Fruit fly (Drosophila melanogaster) whole organism, prepupa: ENCODE data around the gene spn-B.
A peak's percentile ranks its signal among the peaks of the same experiment; 100 is the strongest.

Experiments used
- CG10631 ChIP-seq: fragments of 200-800 bp; sonication (Bioruptor generic); optimal IDR thresholded peaks from 2 replicates; lab custom pipeline; 2016; ENCODE audit warnings: missing biosample characterization, missing genetic modification characterization
- CG10669 ChIP-seq: fragments of 200-800 bp; sonication (Bioruptor generic); optimal IDR thresholded peaks from 3 replicates; lab custom pipeline; 2018; ENCODE audit warnings: missing biosample characterization, mild to moderate bottlenecking, missing genetic modification characterization, moderate library complexity
- CG11762 ChIP-seq: fragments of 200-800 bp; sonication (Bioruptor generic); optimal IDR thresholded peaks from 3 replicates; lab custom pipeline; 2016; ENCODE audit warnings: missing biosample characterization, missing genetic modification characterization; ENCODE audit not compliant: insufficient read depth
- CG11902 ChIP-seq: fragments of 200-800 bp; sonication (Bioruptor generic); optimal IDR thresholded peaks from 3 replicates; lab custom pipeline; 2016; ENCODE audit warnings: missing biosample characterization, missing genetic modification characterization
- CG15336 ChIP-seq: fragments of 200-800 bp; sonication (Bioruptor generic); IDR thresholded peaks from 2 replicates; pipeline ENCODE4 v1.3.6; 2022; ENCODE audit warnings: missing biosample characterization, missing genetic modification characterization
- CG1621 ChIP-seq: fragments of 200-800 bp; sonication (Bioruptor generic); optimal IDR thresholded peaks from 3 replicates; lab custom pipeline; 2018; ENCODE audit warnings: missing biosample characterization, mild to moderate bottlenecking, missing genetic modification characterization
- CG16779 ChIP-seq: fragments of 200-800 bp; sonication (Bioruptor generic); optimal IDR thresholded peaks from 3 replicates; lab custom pipeline; 2017; ENCODE audit warnings: missing biosample characterization, mild to moderate bottlenecking, missing genetic modification characterization
- CG3032 ChIP-seq: fragments of 200-800 bp; optimal IDR thresholded peaks from 2 replicates; lab custom pipeline; 2019; ENCODE audit warnings: missing biosample characterization, mild to moderate bottlenecking, missing genetic modification characterization, moderate library complexity
- CG31627 ChIP-seq: fragments of 200-800 bp; sonication (Bioruptor generic); optimal IDR thresholded peaks from 3 replicates; lab custom pipeline; 2016; ENCODE audit warnings: missing biosample characterization, missing genetic modification characterization
- CG32006 ChIP-seq: fragments of 200-800 bp; sonication (Bioruptor generic); optimal IDR thresholded peaks from 3 replicates; lab custom pipeline; 2017; ENCODE audit warnings: missing biosample characterization, mild to moderate bottlenecking, missing genetic modification characterization
- CG3919 ChIP-seq: fragments of 200-800 bp; sonication (Bioruptor generic); optimal IDR thresholded peaks from 3 replicates; lab custom pipeline; 2016; ENCODE audit warnings: missing biosample characterization, missing genetic modification characterization
- CG6163 ChIP-seq: fragments of 200-800 bp; sonication (Bioruptor generic); IDR thresholded peaks from 3 replicates; pipeline ENCODE4 v1.3.6; 2022; ENCODE audit warnings: missing biosample characterization, missing genetic modification characterization
- CG6808 ChIP-seq: fragments of 200-800 bp; sonication (Bioruptor generic); optimal IDR thresholded peaks from 3 replicates; lab custom pipeline; 2017; ENCODE audit warnings: missing biosample characterization, missing genetic modification characterization, mild to moderate bottlenecking, moderate library complexity, missing genetic modification reagents
- CG7368 ChIP-seq: fragments of 200-800 bp; sonication (Bioruptor generic); optimal IDR thresholded peaks from 3 replicates; lab custom pipeline; 2016; ENCODE audit warnings: missing biosample characterization, missing genetic modification characterization
- CG8119 ChIP-seq: fragments of 200-800 bp; sonication (Bioruptor generic); IDR thresholded peaks from 3 replicates; pipeline ENCODE4 v1.3.6; 2022; ENCODE audit warnings: missing biosample characterization, missing genetic modification characterization
- CG8319 ChIP-seq: fragments of 200-800 bp; sonication (Bioruptor generic); optimal IDR thresholded peaks from 3 replicates; lab custom pipeline; 2016; ENCODE audit warnings: missing biosample characterization, missing genetic modification characterization
- CG9139 ChIP-seq: fragments of 200-800 bp; sonication (Bioruptor generic); optimal IDR thresholded peaks from 3 replicates; lab custom pipeline; 2017; ENCODE audit warnings: missing biosample characterization, mild to moderate bottlenecking, missing genetic modification characterization
- Eip75B ChIP-seq: fragments of 200-800 bp; sonication (Bioruptor generic); optimal IDR thresholded peaks from 3 replicates; lab custom pipeline; 2016; ENCODE audit warnings: missing biosample characterization, missing genetic modification characterization
- Eip78C ChIP-seq: fragments of 200-800 bp; sonication (Bioruptor generic); peaks from one replicate; lab custom pipeline; 2016; ENCODE audit warnings: missing biosample characterization, missing genetic modification characterization
- Eip93F ChIP-seq: fragments of 200-800 bp; sonication (Bioruptor generic); optimal IDR thresholded peaks from 2 replicates; lab custom pipeline; 2016; ENCODE audit warnings: missing biosample characterization, mild to moderate bottlenecking, missing genetic modification characterization
- Ets96B ChIP-seq: fragments of 200-800 bp; optimal IDR thresholded peaks from 2 replicates; lab custom pipeline; 2019; ENCODE audit warnings: missing biosample characterization, mild to moderate bottlenecking, missing genetic modification characterization, moderate library complexity
- Gug ChIP-seq: fragments of 200-800 bp; sonication (Bioruptor generic); IDR thresholded peaks from 2 replicates; pipeline ENCODE4 v1.3.6; 2022; ENCODE audit warnings: missing biosample characterization, missing genetic modification characterization
- Hr38 ChIP-seq: sonication (Bioruptor generic); optimal IDR thresholded peaks from 2 replicates; lab custom pipeline; 2016; ENCODE audit warnings: missing biosample characterization, missing genetic modification characterization
- Hr39 ChIP-seq: fragments of 200-800 bp; sonication (Bioruptor generic); optimal IDR thresholded peaks from 2 replicates; lab custom pipeline; 2016; ENCODE audit warnings: missing biosample characterization, missing genetic modification characterization
- Lpt ChIP-seq: fragments of 200-800 bp; sonication (Bioruptor generic); optimal IDR thresholded peaks from 3 replicates; lab custom pipeline; 2016; ENCODE audit warnings: missing biosample characterization, missing genetic modification characterization
- Met ChIP-seq: fragments of 200-800 bp; sonication (Bioruptor generic); optimal IDR thresholded peaks from 3 replicates; lab custom pipeline; 2016; ENCODE audit warnings: missing biosample characterization, missing genetic modification characterization
- OdsH ChIP-seq: fragments of 200-800 bp; sonication (Bioruptor generic); optimal IDR thresholded peaks from 3 replicates; lab custom pipeline; 2016; ENCODE audit warnings: missing biosample characterization, missing genetic modification characterization
- Smox ChIP-seq: fragments of 200-800 bp; sonication (Bioruptor generic); optimal IDR thresholded peaks from 3 replicates; lab custom pipeline; 2016; ENCODE audit warnings: missing biosample characterization, missing genetic modification characterization
- Sox14 ChIP-seq: fragments of 200-800 bp; sonication (Bioruptor generic); optimal IDR thresholded peaks from 3 replicates; lab custom pipeline; 2016; ENCODE audit warnings: missing biosample characterization, missing genetic modification characterization
- Sox15 ChIP-seq: fragments of 200-800 bp; sonication (Bioruptor generic); optimal IDR thresholded peaks from 3 replicates; lab custom pipeline; 2016; ENCODE audit warnings: missing biosample characterization, missing genetic modification characterization
- achi ChIP-seq: fragments of 200-800 bp; sonication (Bioruptor generic); optimal IDR thresholded peaks from 3 replicates; lab custom pipeline; 2016; ENCODE audit warnings: missing biosample characterization, missing genetic modification characterization
- acj6 ChIP-seq: fragments of 200-800 bp; sonication (Bioruptor generic); optimal IDR thresholded peaks from 3 replicates; lab custom pipeline; 2016; ENCODE audit warnings: missing biosample characterization, missing genetic modification characterization
- cyc ChIP-seq: fragments of 200-800 bp; sonication (Bioruptor generic); optimal IDR thresholded peaks from 3 replicates; lab custom pipeline; 2016; ENCODE audit warnings: missing biosample characterization, missing genetic modification characterization
- dac ChIP-seq: fragments of 200-800 bp; sonication (Bioruptor generic); optimal IDR thresholded peaks from 2 replicates; lab custom pipeline; 2017; ENCODE audit warnings: missing biosample characterization, mild to moderate bottlenecking, missing genetic modification characterization
- eg ChIP-seq: fragments of 200-800 bp; sonication (Bioruptor generic); IDR thresholded peaks from 3 replicates; pipeline ENCODE4 v1.3.6; 2022; ENCODE audit warnings: missing biosample characterization, missing genetic modification characterization
- esn ChIP-seq: fragments of 200-800 bp; sonication (Bioruptor generic); optimal IDR thresholded peaks from 2 replicates; lab custom pipeline; 2016; ENCODE audit warnings: missing biosample characterization, mild to moderate bottlenecking, missing genetic modification characterization, moderate library complexity
- fd59A ChIP-seq: fragments of 200-800 bp; sonication (Bioruptor generic); optimal IDR thresholded peaks from 2 replicates; lab custom pipeline; 2017; ENCODE audit warnings: missing biosample characterization, mild to moderate bottlenecking, missing genetic modification characterization, missing genetic modification reagents
- fd85E ChIP-seq: fragments of 200-800 bp; sonication (Bioruptor generic); optimal IDR thresholded peaks from 3 replicates; lab custom pipeline; 2016; ENCODE audit warnings: missing biosample characterization, missing genetic modification characterization
- lz ChIP-seq: fragments of 200-800 bp; sonication (Bioruptor generic); optimal IDR thresholded peaks from 3 replicates; lab custom pipeline; 2016; ENCODE audit warnings: missing biosample characterization, missing genetic modification characterization
- net ChIP-seq: fragments of 200-800 bp; sonication (Bioruptor generic); optimal IDR thresholded peaks from 3 replicates; lab custom pipeline; 2016; ENCODE audit warnings: missing biosample characterization, missing genetic modification characterization
- pdm3 ChIP-seq: fragments of 200-800 bp; sonication (Bioruptor generic); optimal IDR thresholded peaks from 3 replicates; lab custom pipeline; 2016; ENCODE audit warnings: missing biosample characterization, missing genetic modification characterization
- salr ChIP-seq, 2 experiments: fragments of 200-800 bp; sonication (Bioruptor generic); optimal IDR thresholded peaks; 3 replicates each; lab custom pipeline; 2016 to 2018; ENCODE audit warnings: missing biosample characterization in 2 of 2, missing genetic modification characterization in 2 of 2, mild to moderate bottlenecking in 1 of 2
- spab ChIP-seq: fragments of 200-800 bp; sonication (Bioruptor generic); optimal IDR thresholded peaks from 2 replicates; lab custom pipeline; 2017; ENCODE audit warnings: missing biosample characterization, mild to moderate bottlenecking, missing genetic modification characterization, missing genetic modification reagents
- ss ChIP-seq, 2 experiments: fragments of 200-800 bp; sonication (Bioruptor generic); optimal IDR thresholded peaks; 2 replicates in 1 of 2; 3 replicates in 1 of 2; lab custom pipeline; 2017 to 2018; ENCODE audit warnings: mild to moderate bottlenecking in 2 of 2, missing biosample characterization in 2 of 2, missing genetic modification characterization in 2 of 2, moderate library complexity in 1 of 2
- svp ChIP-seq: fragments of 200-800 bp; sonication (Bioruptor generic); peaks from one replicate; lab custom pipeline; 2016; ENCODE audit warnings: missing biosample characterization, missing genetic modification characterization
- topi ChIP-seq: fragments of 200-800 bp; sonication (Bioruptor generic); optimal IDR thresholded peaks from 3 replicates; lab custom pipeline; 2016; ENCODE audit warnings: missing biosample characterization, missing genetic modification characterization

Gene spn-B

dm6 chr3R:14291431-14291830 is 36.4 kb upstream of the spn-B start (continued):
- TF ChIP-seq svp (GFP tag; lab: Kevin White, UChicago) (peak; percentile 95), Met (GFP tag; lab: Kevin White, UChicago) (peak; percentile 88), lz (GFP tag; lab: Kevin White, UChicago) (peak; percentile 77), CG7368 (GFP tag; lab: Kevin White, UChicago) (peak; percentile 75), Gug (peak; percentile 49), CG32006 (peak; percentile 91), CG15336 (GFP tag; lab: Robert Waterston, UW) (peak; percentile 93), Lpt (peak; percentile 72), salr (GFP tag; optimal IDR thresholded peaks at IDR 0.05; lab: Kevin White, UChicago) (peak; percentile 78 to 80), CG3032 (tag; lab: Kevin White, UChicago) (peak; percentile 87), CG31627 (GFP tag; lab: Kevin White, UChicago) (peak; percentile 69), Hr39 (peak; percentile 65), CG10631 (GFP tag; lab: Kevin White, UChicago) (peak; percentile 78), CG1621 (tag; lab: Kevin White, UChicago) (peak; percentile 76), CG8119 (GFP tag; lab: Robert Waterston, UW) (peak; percentile 92), achi (GFP tag; lab: Kevin White, UChicago) (peak; percentile 79), CG10669 (GFP tag; lab: Kevin White, UChicago) (peak; percentile 83), CG9139 (GFP tag; lab: Kevin White, UChicago) (peak; percentile 70), ss (GFP tag; optimal IDR thresholded peaks at IDR 0.05; lab: Kevin White, UChicago) (peak; percentile 74 to 80), esn (peak; percentile 89), pdm3 (GFP tag; lab: Kevin White, UChicago) (peak; percentile 74), topi (peak; percentile 78), CG6808 (GFP tag; lab: Kevin White, UChicago) (peak; percentile 90), Sox15 (GFP tag; lab: Kevin White, UChicago) (peak; percentile 48)

dm6 chr3R:14292307-14292711 is 35.5 kb upstream of the spn-B start:
- peak; percentile 67 for TF ChIP-seq Lpt
- TF ChIP-seq fd85E: peak; percentile 13
- peak; percentile 91 for TF ChIP-seq Eip78C (GFP tag; lab: Kevin White, UChicago)
- TF ChIP-seq CG31627 (GFP tag; lab: Kevin White, UChicago): peak; percentile 31
- peak; percentile 29 for TF ChIP-seq Eip75B (GFP tag; lab: Kevin White, UChicago)
- no peak for TF ChIP-seq CG6163 (GFP tag; lab: Robert Waterston, UW)
- peak; percentile 24 for TF ChIP-seq Sox15 (GFP tag; lab: Kevin White, UChicago)
- peak; percentile 38 for TF ChIP-seq fd59A (GFP tag; lab: Kevin White, UChicago)
- TF ChIP-seq Eip93F: no peak
- TF ChIP-seq CG7368 (GFP tag; lab: Kevin White, UChicago): no peak
- peak; percentile 57 for TF ChIP-seq CG10631 (GFP tag; lab: Kevin White, UChicago)
- TF ChIP-seq Gug: peak; percentile 22; the same call in 1 of the 2 replicates
- TF ChIP-seq CG11902: peak; percentile 35
- TF ChIP-seq esn: peak; percentile 67
- TF ChIP-seq CG8119 (GFP tag; lab: Robert Waterston, UW): peak; percentile 50; the same call in 1 of the 3 replicates
- TF ChIP-seq CG1621 (tag; lab: Kevin White, UChicago): no peak
- peak; percentile 59 for TF ChIP-seq achi (GFP tag; lab: Kevin White, UChicago)
- TF ChIP-seq salr (GFP tag; optimal IDR thresholded peaks at IDR 0.05; lab: Kevin White, UChicago): peak; percentile 2 to 86
- TF ChIP-seq CG3919: peak; percentile 67
- TF ChIP-seq Ets96B (tag; lab: Kevin White, UChicago): peak; percentile 24
- TF ChIP-seq Smox (GFP tag; lab: Kevin White, UChicago): peak; percentile 43
- TF ChIP-seq CG11762: peak; percentile 56
- peak; percentile 24 for TF ChIP-seq cyc (GFP tag; lab: Kevin White, UChicago)
- peak; percentile 49 for TF ChIP-seq net (GFP tag; lab: Kevin White, UChicago)
- peak; percentile 41 for TF ChIP-seq CG15336 (GFP tag; lab: Robert Waterston, UW)
- no peak for TF ChIP-seq CG16779 (tag; lab: Kevin White, UChicago)
- peak; percentile 49 for TF ChIP-seq CG10669 (GFP tag; lab: Kevin White, UChicago)
- TF ChIP-seq eg (GFP tag; lab: Robert Waterston, UW): 0 out of 3 replicates have a peak, but pooled peaks have one; percentile 35
- TF ChIP-seq ss (GFP tag; optimal IDR thresholded peaks at IDR 0.05; lab: Kevin White, UChicago): no peak
- peak; percentile 35 for TF ChIP-seq lz (GFP tag; lab: Kevin White, UChicago)
- TF ChIP-seq Hr38 (GFP tag; lab: Kevin White, UChicago): no peak
- peak; percentile 53 for TF ChIP-seq CG3032 (tag; lab: Kevin White, UChicago)
- peak; percentile 35 for TF ChIP-seq dac (GFP tag; lab: Kevin White, UChicago)
- TF ChIP-seq Sox14 (GFP tag; lab: Kevin White, UChicago): peak; percentile 49
- peak; percentile 69 for TF ChIP-seq svp (GFP tag; lab: Kevin White, UChicago)
- TF ChIP-seq topi: peak; percentile 58
- peak; percentile 45 for TF ChIP-seq pdm3 (GFP tag; lab: Kevin White, UChicago)
- peak; percentile 50 for TF ChIP-seq acj6 (GFP tag; lab: Kevin White, UChicago)
- peak; percentile 58 for TF ChIP-seq Met (GFP tag; lab: Kevin White, UChicago)
- TF ChIP-seq CG8319 (GFP tag; lab: Kevin White, UChicago): no peak
- TF ChIP-seq OdsH (GFP tag; lab: Kevin White, UChicago): peak; percentile 67
- peak; percentile 74 for TF ChIP-seq spab (GFP tag; lab: Kevin White, UChicago)
